Fruit fly (Drosophila melanogaster): Measurements from ENCODE around the gene Orc5.

The Orc5 gene

DNA sequence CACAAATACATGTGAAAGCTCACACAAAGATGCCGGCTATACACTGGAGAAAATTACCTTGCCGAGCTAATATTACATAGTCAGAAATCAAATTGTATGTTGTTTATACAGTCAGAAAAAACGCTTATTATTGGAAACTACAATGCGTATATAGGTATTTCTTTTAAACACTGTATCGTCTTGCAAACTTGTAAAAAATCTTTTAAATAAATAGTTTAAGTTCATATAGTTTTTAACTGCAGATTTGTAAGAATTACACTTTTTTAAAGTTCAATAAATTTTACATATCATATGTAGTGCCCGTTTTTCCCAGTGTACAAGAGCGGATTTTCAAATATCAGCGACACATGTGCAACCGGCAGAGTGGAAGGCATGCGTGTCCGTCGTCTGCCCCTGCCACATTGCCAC, 10.1 kb downstream of the Orc5 start (continued):
- TF ChIP-seq slbo (GFP tag; IDR thresholded peaks at IDR 0.05), result peak; percentile 80
- peak; percentile 36; the same call in 1 of the 2 replicates for TF ChIP-seq CG10959 (GFP tag; IDR thresholded peaks at IDR 0.05)
- peak; percentile 85 for TF ChIP-seq CG1647 (GFP tag; optimal IDR thresholded peaks at IDR 0.05)
- no peak for TF ChIP-seq h (optimal IDR thresholded peaks at IDR 0.05)
- peak; percentile 88 for TF ChIP-seq CG31441 (GFP tag; IDR thresholded peaks at IDR 0.05)
- TF ChIP-seq jing (GFP tag; optimal IDR thresholded peaks at IDR 0.05), result peak; percentile 47
- TF ChIP-seq CG10431 (GFP tag; optimal IDR thresholded peaks at IDR 0.05), result peak; percentile 28
- TF ChIP-seq CG17612 (GFP tag; IDR thresholded peaks at IDR 0.05), result peak; percentile 37; the same call in 1 of the 2 replicates
- peak; percentile 66 for TF ChIP-seq tap (tag; optimal IDR thresholded peaks at IDR 0.05)
- 0 out of 2 replicates have a peak, but pooled peaks have one; percentile 46 for TF ChIP-seq CG4730 (GFP tag; IDR thresholded peaks at IDR 0.05)
- no peak for TF ChIP-seq B-H2 (GFP tag; optimal IDR thresholded peaks at IDR 0.05)
- peak; percentile 78 for TF ChIP-seq lilli (GFP tag; optimal IDR thresholded peaks at IDR 0.05)
- TF ChIP-seq CG1529 (GFP tag; optimal IDR thresholded peaks at IDR 0.05), result peak; percentile 67
- peak; percentile 55 for TF ChIP-seq Usf (GFP tag; optimal IDR thresholded peaks at IDR 0.05)
- peak; percentile 80 for TF ChIP-seq ewg (GFP tag; optimal IDR thresholded peaks at IDR 0.05)
- peak; percentile 88 for TF ChIP-seq phol (tag; optimal IDR thresholded peaks at IDR 0.05)
- peak; percentile 56 for TF ChIP-seq cato (GFP tag; optimal IDR thresholded peaks at IDR 0.05; ENCODE audit: borderline replicate concordance)
- TF ChIP-seq lab (GFP tag; optimal IDR thresholded peaks at IDR 0.05), result peak; percentile 73
- TF ChIP-seq NK7.1 (GFP tag; optimal IDR thresholded peaks at IDR 0.05), result peak; percentile 62
- peak; percentile 83 for TF ChIP-seq bcd (GFP tag; optimal IDR thresholded peaks at IDR 0.05)
- TF ChIP-seq ranshi (GFP tag; IDR thresholded peaks at IDR 0.05), result peak; percentile 70
- TF ChIP-seq CG1603 (tag; optimal IDR thresholded peaks at IDR 0.05), result peak; percentile 11
- TF ChIP-seq trh (GFP tag; optimal IDR thresholded peaks at IDR 0.05), result peak; percentile 56
- TF ChIP-seq CG4617 (GFP tag; optimal IDR thresholded peaks at IDR 0.05; ENCODE audit: borderline replicate concordance), result peak; percentile 27
- TF ChIP-seq MTF-1 (GFP tag; optimal IDR thresholded peaks at IDR 0.05; ENCODE audit: borderline replicate concordance), result no peak
- peak; percentile 83 for TF ChIP-seq CG13424 (tag; optimal IDR thresholded peaks at IDR 0.05)
- TF ChIP-seq CG32767 (GFP tag; IDR thresholded peaks at IDR 0.05), result peak; percentile 80
- TF ChIP-seq Dll (GFP tag; IDR thresholded peaks at IDR 0.05; ENCODE audit: partially characterized antibody), result no peak
- peak; percentile 74 for TF ChIP-seq Hmr (GFP tag; optimal IDR thresholded peaks at IDR 0.05)
- no peak for TF ChIP-seq vnd (GFP tag; IDR thresholded peaks at IDR 0.05; ENCODE audit: partially characterized antibody)
- peak; percentile 71 for TF ChIP-seq vvl (GFP tag; IDR thresholded peaks at IDR 0.05)
- no peak for TF ChIP-seq CG4360 (GFP tag; IDR thresholded peaks at IDR 0.05)
- TF ChIP-seq CG10267 (tag; optimal IDR thresholded peaks at IDR 0.05), result peak; percentile 72
- peak; percentile 83 for TF ChIP-seq en (GFP tag; optimal IDR thresholded peaks at IDR 0.05)
- no peak for TF ChIP-seq ftz-f1 (GFP tag; optimal IDR thresholded peaks at IDR 0.05)
- peak; percentile 85; the same call in 1 of the 2 replicates for TF ChIP-seq Drgx (GFP tag; IDR thresholded peaks at IDR 0.05)
- TF ChIP-seq CG9817 (tag; optimal IDR thresholded peaks at IDR 0.05), result peak; percentile 69
- TF ChIP-seq CG6689 (GFP tag; IDR thresholded peaks at IDR 0.05), result peak; percentile 79
- TF ChIP-seq croc (GFP tag; conservative IDR thresholded peaks at IDR 0.05), result peak; percentile 69
- peak; percentile 85 for TF ChIP-seq Sox100B (GFP tag; optimal IDR thresholded peaks at IDR 0.05)
- TF ChIP-seq CG42726 (GFP tag; IDR thresholded peaks at IDR 0.05; ENCODE audit: partially characterized antibody), result no peak
- TF ChIP-seq Mes4 (GFP tag; optimal IDR thresholded peaks at IDR 0.05), result peak; percentile 70
- TF ChIP-seq CG9609 (GFP tag; optimal IDR thresholded peaks at IDR 0.05), result peak; percentile 71
- TF ChIP-seq ham (GFP tag; IDR thresholded peaks at IDR 0.05), result no peak
- TF ChIP-seq Med (GFP tag), result peak; percentile 95
- no peak; the same call in 2 of the 3 replicates for TF ChIP-seq Optix (GFP tag; IDR thresholded peaks at IDR 0.05)
- no peak for TF ChIP-seq mld (GFP tag; IDR thresholded peaks at IDR 0.05; ENCODE audit: partially characterized antibody)
- peak; percentile 64 for TF ChIP-seq slou (GFP tag; optimal IDR thresholded peaks at IDR 0.05)
- TF ChIP-seq chn (GFP tag; optimal IDR thresholded peaks at IDR 0.05), result peak; percentile 56
- TF ChIP-seq Poxn (GFP tag; IDR thresholded peaks at IDR 0.05), result peak; percentile 33; the same call in 1 of the 2 replicates
- peak; percentile 86 for TF ChIP-seq org-1 (GFP tag; optimal IDR thresholded peaks at IDR 0.05)

All from whole organism, embryonic.